Worm (Caenorhabditis elegans) whole organism, L4 larva: Measurements from ENCODE around the gene K01A6.6.

Experiments
- F26F4.8 ChIP-seq: fragments of 200-800 bp; sonication (Bioruptor generic); conservative IDR thresholded peaks from 2 replicates; pipeline ENCODE4 v1.3.6; 2022; ENCODE audit warnings: missing genetic modification characterization, missing compliant biosample characterization
- F49E8.2 ChIP-seq: sonication (generic microtip); optimal IDR thresholded peaks from 2 replicates; lab custom pipeline; 2016; ENCODE audit warnings: missing compliant biosample characterization, mild to moderate bottlenecking, missing genetic modification characterization, borderline replicate concordance
- Y105C5A.15 ChIP-seq: fragments of 200-800 bp; sonication (Bioruptor generic); IDR thresholded peaks from 2 replicates; pipeline ENCODE4 v1.3.6; 2022; ENCODE audit warnings: missing genetic modification characterization, missing compliant biosample characterization
- Y75B8A.6 ChIP-seq: fragments of 200-800 bp; sonication (Bioruptor generic); IDR thresholded peaks from 2 replicates; pipeline ENCODE4 v1.3.6; 2022; ENCODE audit warnings: missing genetic modification reagents, missing genetic modification characterization, missing compliant biosample characterization
- aha-1 ChIP-seq: fragments of 150-350 bp; peaks from one replicate; lab custom pipeline; 2014; ENCODE audit warnings: missing biosample characterization, missing genetic modification characterization
- arid-1 ChIP-seq: fragments of 200-800 bp; sonication (Bioruptor generic); conservative IDR thresholded peaks from 2 replicates; pipeline ENCODE4 v1.3.6; 2022; ENCODE audit warnings: missing genetic modification reagents, missing genetic modification characterization, missing compliant biosample characterization
- ceh-32 ChIP-seq: sonication (generic microtip); optimal IDR thresholded peaks from 2 replicates; lab custom pipeline; 2016; ENCODE audit warnings: mild to moderate bottlenecking, missing genetic modification characterization, missing compliant biosample characterization; ENCODE audit not compliant: poor library complexity
- ces-1 ChIP-seq: fragments of 150-350 bp; sonication (generic microtip); optimal IDR thresholded peaks from 4 replicates; lab custom pipeline; 2014; ENCODE audit warnings: missing biosample characterization, missing genetic modification reagents, missing genetic modification characterization
- daf-19 ChIP-seq: fragments of 200-800 bp; sonication (Bioruptor generic); conservative IDR thresholded peaks from 2 replicates; pipeline ENCODE4 v1.3.6; 2022; ENCODE audit warnings: missing genetic modification characterization, missing compliant biosample characterization
- fkh-10 ChIP-seq: fragments of 150-350 bp; optimal IDR thresholded peaks from 2 replicates; lab custom pipeline; 2014; ENCODE audit warnings: missing biosample characterization, missing genetic modification reagents, missing genetic modification characterization
- hmg-1.1 ChIP-seq: fragments of 200-800 bp; sonication (Bioruptor generic); IDR thresholded peaks from 2 replicates; pipeline ENCODE4 v1.3.6; 2022; ENCODE audit warnings: missing genetic modification reagents, missing genetic modification characterization, missing compliant biosample characterization
- jun-1 ChIP-seq: fragments of 150-350 bp; optimal IDR thresholded peaks from 2 replicates; lab custom pipeline; 2014; ENCODE audit warnings: missing biosample characterization, missing genetic modification reagents, missing genetic modification characterization
- lim-7 ChIP-seq: fragments of 200-800 bp; sonication (Bioruptor generic); IDR thresholded peaks from 2 replicates; pipeline ENCODE4 v1.3.6; 2022; ENCODE audit warnings: missing genetic modification characterization, missing compliant biosample characterization
- lin-1 ChIP-seq: fragments of 200-800 bp; sonication (Bioruptor generic); IDR thresholded peaks from 2 replicates; pipeline ENCODE4 v1.3.6; 2022; ENCODE audit warnings: missing genetic modification reagents, missing genetic modification characterization, missing compliant biosample characterization
- lir-3 ChIP-seq: sonication (generic microtip); optimal IDR thresholded peaks from 2 replicates; lab custom pipeline; 2016; ENCODE audit warnings: mild to moderate bottlenecking, missing genetic modification characterization, missing compliant biosample characterization
- lsy-2 ChIP-seq, 2 experiments: fragments of 150-350 bp in 1 of 2; sonication (generic microtip) in 1 of 2; optimal IDR thresholded peaks; 2 replicates each; lab custom pipeline; 2014 to 2017; ENCODE audit warnings: missing biosample characterization in 2 of 2, missing genetic modification characterization in 2 of 2
- madf-9 ChIP-seq: fragments of 200-800 bp; sonication (Bioruptor generic); conservative IDR thresholded peaks from 2 replicates; pipeline ENCODE4 v1.3.6; 2022; ENCODE audit warnings: missing genetic modification reagents, missing genetic modification characterization, missing compliant biosample characterization
- mep-1 ChIP-seq: fragments of 150-350 bp; sonication (generic microtip); optimal IDR thresholded peaks from 3 replicates; lab custom pipeline; 2014; ENCODE audit warnings: missing biosample characterization, missing genetic modification characterization
- mxl-2 ChIP-seq: fragments of 200-800 bp; sonication (Bioruptor generic); conservative IDR thresholded peaks from 2 replicates; pipeline ENCODE4 v1.3.6; 2022; ENCODE audit warnings: missing genetic modification reagents, missing genetic modification characterization, missing compliant biosample characterization
- nhr-25 ChIP-seq: sonication (generic microtip); optimal IDR thresholded peaks from 2 replicates; lab custom pipeline; 2017; ENCODE audit warnings: missing genetic modification characterization, mild to moderate bottlenecking, missing compliant biosample characterization, antibody characterized with exemption, moderate library complexity, borderline replicate concordance; ENCODE audit not compliant: insufficient read depth
- nhr-41 ChIP-seq: fragments of 200-800 bp; sonication (Bioruptor generic); IDR thresholded peaks from 2 replicates; pipeline ENCODE4 v1.3.6; 2022; ENCODE audit warnings: missing genetic modification reagents, missing genetic modification characterization, missing compliant biosample characterization
- pha-4 ChIP-seq, 2 experiments: fragments of 150-350 bp in 1 of 2; fragments of 200-800 bp in 1 of 2; sonication (Bioruptor generic) in 1 of 2; IDR thresholded peaks in 1 of 2; optimal IDR thresholded peaks in 1 of 2; 2 replicates each; pipeline versions ENCODE4 v1.3.6 to Lab custom; 2014 to 2022; ENCODE audit warnings: missing genetic modification characterization in 2 of 2, missing genetic modification reagents in 2 of 2, missing biosample characterization in 1 of 2, missing compliant biosample characterization in 1 of 2
- php-3 ChIP-seq: fragments of 200-800 bp; sonication (Bioruptor generic); IDR thresholded peaks from 2 replicates; pipeline ENCODE4 v1.3.6; 2022; ENCODE audit warnings: missing genetic modification reagents, missing genetic modification characterization, missing compliant biosample characterization
- rbr-2 ChIP-seq: sonication (generic microtip); optimal IDR thresholded peaks from 2 replicates; lab custom pipeline; 2016; ENCODE audit warnings: missing genotype, missing genetic modification characterization, missing compliant biosample characterization
- snpc-1.2 ChIP-seq: fragments of 200-800 bp; sonication (Bioruptor generic); IDR thresholded peaks from 2 replicates; pipeline ENCODE4 v1.3.6; 2022; ENCODE audit warnings: missing genetic modification reagents, missing genetic modification characterization, missing compliant biosample characterization
- snpc-4 ChIP-seq: fragments of 150-350 bp; optimal IDR thresholded peaks from 2 replicates; lab custom pipeline; 2014; ENCODE audit warnings: missing biosample characterization, missing genetic modification characterization
- unc-62 ChIP-seq, 3 experiments: fragments of 150-350 bp in 1 of 3; sonication (generic microtip); optimal IDR thresholded peaks in 2 of 3; peaks in 1 of 3; 1 replicate in 1 of 3; 2 replicates in 2 of 3; lab custom pipeline; 2014 to 2017; ENCODE audit warnings: missing biosample characterization in 3 of 3, missing genetic modification characterization in 3 of 3, missing genetic modification reagents in 3 of 3, missing genotype in 1 of 3

K01A6.6 gene

DNA sequence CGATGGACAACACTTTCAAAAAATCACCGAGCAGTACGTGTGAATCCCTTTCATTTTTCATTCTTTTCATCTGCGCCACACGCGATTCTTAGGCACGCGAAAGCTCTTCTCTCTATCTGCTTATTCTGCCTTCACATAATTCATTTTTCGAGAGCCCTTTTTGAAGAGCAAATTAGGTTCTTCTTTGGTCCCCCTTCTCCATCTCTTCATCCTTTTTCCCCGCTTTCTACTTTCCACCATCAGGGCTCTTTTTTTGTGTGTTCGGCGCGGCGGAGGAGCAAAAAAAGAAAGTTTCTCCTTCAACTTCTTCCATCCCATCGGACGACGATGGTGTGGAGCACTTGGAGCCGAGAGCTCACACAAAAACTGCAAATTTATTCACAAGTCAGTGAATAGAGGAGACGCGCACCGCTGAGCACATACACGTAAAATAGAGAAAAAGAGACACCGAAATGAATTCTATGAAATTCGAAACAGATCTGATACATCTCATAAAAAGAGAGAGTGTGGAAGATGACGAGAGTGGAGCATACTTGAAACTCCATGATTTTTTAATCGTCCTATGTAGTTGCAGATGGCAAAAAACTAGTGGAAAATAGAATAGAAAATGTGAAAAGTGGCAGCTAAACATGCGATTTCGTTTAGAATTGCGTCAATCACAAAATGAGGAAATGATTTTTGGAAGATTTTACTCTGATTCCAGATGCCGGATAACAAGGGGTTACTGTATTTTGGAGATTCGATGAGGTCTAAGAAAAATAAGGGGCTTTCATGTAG lies 50.1 kb downstream of the K01A6.6 start (continued):
- no peak for TF ChIP-seq nhr-25
- no peak for TF ChIP-seq nhr-41 (GFP tag; lab: Robert Waterston, UW)
- no peak for TF ChIP-seq jun-1 (tag; lab: Kevin White, UChicago)
- no peak for TF ChIP-seq hmg-1.1
- TF ChIP-seq Y75B8A.6 (GFP tag; lab: Robert Waterston, UW) = no peak
- no peak for TF ChIP-seq ceh-32 (tag; lab: Kevin White, UChicago)
- no peak for TF ChIP-seq lir-3 (tag; lab: Kevin White, UChicago)
- TF ChIP-seq madf-9 (GFP tag; lab: Robert Waterston, UW) = no peak
- TF ChIP-seq, all 104 proteins: peak for 8

DNA sequence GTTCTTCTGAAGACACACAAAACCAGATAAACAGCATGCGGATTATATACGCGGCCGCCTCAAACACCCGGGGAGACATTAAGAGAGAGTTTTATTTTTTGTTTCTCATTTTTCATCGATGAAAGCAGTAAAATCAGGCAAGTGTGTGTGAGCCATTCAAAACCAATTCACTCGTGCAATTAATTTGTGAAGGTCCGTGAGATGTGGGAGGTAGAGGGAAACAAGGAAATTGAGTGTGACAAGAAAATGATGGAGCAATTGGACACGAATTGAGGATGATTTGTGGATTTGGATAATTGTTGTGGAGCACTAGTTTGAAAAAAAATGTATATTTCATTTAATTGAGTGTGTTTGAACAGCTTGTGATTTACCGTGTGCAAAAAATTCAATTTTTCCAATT lies 52.7 kb downstream of the K01A6.6 start:
- TF ChIP-seq lin-1 (no peak), F49E8.2 (tag; lab: Kevin White, UChicago) (no peak), mxl-2 (no peak), rbr-2 (no peak), nhr-25 (no peak), lim-7 (GFP tag; lab: Robert Waterston, UW) (no peak), snpc-1.2 (GFP tag; lab: Robert Waterston, UW) (no peak), daf-19 (GFP tag; lab: Robert Waterston, UW) (no peak)

- TF ChIP-seq lsy-2 (tag; optimal IDR thresholded peaks at IDR 0.05; lab: Kevin White, UChicago) (peak in 1 of 2 experiments; percentile 23), Y105C5A.15 (GFP tag; lab: Robert Waterston, UW) (no peak), arid-1 (no peak), aha-1 (tag; lab: Kevin White, UChicago) (peak; percentile 89), php-3 (no peak), snpc-4 (tag; lab: Kevin White, UChicago) (no peak), F26F4.8 (no peak), unc-62 (GFP tag; optimal IDR thresholded peaks at IDR 0.05 in 1 of 2; lab: Kevin White, UChicago) (peak in 1 of 2 experiments; percentile 53), unc-62 (tag; optimal IDR thresholded peaks at IDR 0.05; lab: Kevin White, UChicago) (no peak), fkh-10 (peak; percentile 83), mep-1 (tag; lab: Kevin White, UChicago) (peak; percentile 19), pha-4 (GFP tag; IDR thresholded peaks at IDR 0.05; lab: Robert Waterston, UW) (no peak), pha-4 (tag; optimal IDR thresholded peaks at IDR 0.05; lab: Kevin White, UChicago) (no peak), ces-1 (GFP tag; lab: Kevin White, UChicago) (peak; percentile 82)
These were observed 53.3 kb downstream of the K01A6.6 start for ce11 chrIV:11788383-11788963.
